Fruit fly (Drosophila melanogaster) whole organism, embryonic: ENCODE results near the gene mbc.

Experiments
- Abd-B ChIP-seq: fragments of 200-800 bp; sonication (Bioruptor generic); optimal IDR thresholded peaks from 2 replicates; lab custom pipeline; 2018; ENCODE audit warnings: missing biosample characterization, mild to moderate bottlenecking, missing genetic modification characterization, moderate library complexity
- Ada2b ChIP-seq: fragments of 200-800 bp; sonication (Bioruptor generic); IDR thresholded peaks from 2 replicates; pipeline ENCODE4 v1.3.6; 2022; ENCODE audit warnings: missing biosample characterization, missing genetic modification characterization
- Blimp-1 ChIP-seq: fragments of 200-800 bp; sonication (Bioruptor generic); optimal IDR thresholded peaks from 3 replicates; lab custom pipeline; 2018; ENCODE audit warnings: missing biosample characterization, missing genetic modification characterization, mild to moderate bottlenecking, moderate library complexity, missing genetic modification reagents
- CG10209 ChIP-seq: fragments of 200-800 bp; sonication (Bioruptor generic); optimal IDR thresholded peaks from 3 replicates; lab custom pipeline; 2017; ENCODE audit warnings: missing biosample characterization, mild to moderate bottlenecking, missing genetic modification characterization, missing genetic modification reagents
- CG10543 ChIP-seq: fragments of 200-800 bp; sonication (Bioruptor generic); optimal IDR thresholded peaks from 3 replicates; lab custom pipeline; 2017; ENCODE audit warnings: missing biosample characterization, mild to moderate bottlenecking, missing genetic modification characterization, moderate library complexity
- CG12071 ChIP-seq: fragments of 200-800 bp; sonication (Bioruptor generic); optimal IDR thresholded peaks from 3 replicates; lab custom pipeline; 2018; ENCODE audit warnings: missing biosample characterization, mild to moderate bottlenecking, missing genetic modification characterization
- CG12391 ChIP-seq: fragments of 200-800 bp; sonication (Bioruptor generic); optimal IDR thresholded peaks from 3 replicates; lab custom pipeline; 2018; ENCODE audit warnings: missing biosample characterization, mild to moderate bottlenecking, missing genetic modification characterization, moderate library complexity
- CG12769 ChIP-seq: fragments of 200-800 bp; sonication (Bioruptor generic); optimal IDR thresholded peaks from 2 replicates; lab custom pipeline; 2019; ENCODE audit warnings: missing biosample characterization, mild to moderate bottlenecking, missing genetic modification characterization, moderate library complexity
- CG14667 ChIP-seq: fragments of 200-800 bp; sonication (Bioruptor generic); IDR thresholded peaks from 2 replicates; pipeline ENCODE4 v1.3.6; 2022; ENCODE audit warnings: missing biosample characterization, missing genetic modification characterization
- CG15696 ChIP-seq: fragments of 200-800 bp; sonication (Bioruptor generic); optimal IDR thresholded peaks from 2 replicates; lab custom pipeline; 2019; ENCODE audit warnings: missing biosample characterization, mild to moderate bottlenecking, missing genetic modification characterization, moderate library complexity
- CG3407 ChIP-seq: fragments of 200-800 bp; sonication (Bioruptor generic); optimal IDR thresholded peaks from 2 replicates; lab custom pipeline; 2018; ENCODE audit warnings: missing biosample characterization, mild to moderate bottlenecking, missing genetic modification characterization
- CG4328 ChIP-seq: fragments of 200-800 bp; sonication (Bioruptor generic); optimal IDR thresholded peaks from 3 replicates; lab custom pipeline; 2017; ENCODE audit warnings: missing biosample characterization, missing genetic modification reagents, missing genetic modification characterization
- CG4360 ChIP-seq: fragments of 200-800 bp; sonication (Bioruptor generic); IDR thresholded peaks from 2 replicates; pipeline ENCODE4 v1.3.6; 2022; ENCODE audit warnings: missing biosample characterization, missing genetic modification characterization
- CG6683 ChIP-seq: fragments of 200-800 bp; sonication (Bioruptor generic); optimal IDR thresholded peaks from 2 replicates; lab custom pipeline; 2017; ENCODE audit warnings: missing biosample characterization, mild to moderate bottlenecking, missing genetic modification characterization, missing genetic modification reagents
- CG7556 ChIP-seq: fragments of 200-800 bp; sonication (Bioruptor generic); optimal IDR thresholded peaks from 2 replicates; lab custom pipeline; 2017; ENCODE audit warnings: missing biosample characterization, mild to moderate bottlenecking, missing genetic modification characterization
- CHES-1-like ChIP-seq: fragments of 200-800 bp; sonication (Bioruptor generic); optimal IDR thresholded peaks from 2 replicates; lab custom pipeline; 2016; ENCODE audit warnings: missing biosample characterization, missing genetic modification characterization
- E2f1 ChIP-seq: fragments of 200-800 bp; sonication (Bioruptor generic); IDR thresholded peaks from 2 replicates; pipeline ENCODE4 v1.3.6; 2022; ENCODE audit warnings: missing biosample characterization, missing genetic modification characterization
- Elba2 ChIP-seq: fragments of 200-800 bp; sonication (Bioruptor generic); optimal IDR thresholded peaks from 3 replicates; lab custom pipeline; 2016; ENCODE audit warnings: missing biosample characterization, missing genetic modification characterization
- Hand ChIP-seq: fragments of 200-800 bp; sonication (Bioruptor generic); optimal IDR thresholded peaks from 2 replicates; lab custom pipeline; 2017; ENCODE audit warnings: mild to moderate bottlenecking, missing biosample characterization, missing genetic modification reagents, missing genetic modification characterization
- HmgZ ChIP-seq: fragments of 200-800 bp; sonication (Bioruptor generic); optimal IDR thresholded peaks from 2 replicates; lab custom pipeline; 2018; ENCODE audit warnings: missing biosample characterization, mild to moderate bottlenecking, missing genetic modification characterization
- MTF-1 ChIP-seq: fragments of 200-800 bp; sonication (Bioruptor generic); optimal IDR thresholded peaks from 2 replicates; lab custom pipeline; 2018; ENCODE audit warnings: missing biosample characterization, mild to moderate bottlenecking, missing genetic modification characterization, borderline replicate concordance
- Opbp ChIP-seq: fragments of 200-800 bp; sonication (Bioruptor generic); IDR thresholded peaks from 3 replicates; pipeline ENCODE4 v1.3.6; 2022; ENCODE audit warnings: missing biosample characterization, missing genetic modification characterization; ENCODE audit not compliant: partially characterized antibody
- Side ChIP-seq: fragments of 200-800 bp; sonication (Bioruptor generic); optimal IDR thresholded peaks from 2 replicates; lab custom pipeline; 2016; ENCODE audit warnings: missing biosample characterization, missing genetic modification characterization
- ab ChIP-seq: fragments of 200-800 bp; sonication (Bioruptor generic); optimal IDR thresholded peaks from 2 replicates; lab custom pipeline; 2016; ENCODE audit warnings: missing biosample characterization, missing genetic modification characterization
- ase ChIP-seq: fragments of 200-800 bp; sonication (Bioruptor generic); IDR thresholded peaks from 3 replicates; pipeline ENCODE4 v1.3.6; 2022; ENCODE audit warnings: missing biosample characterization, missing genetic modification characterization
- br ChIP-seq: fragments of >200 bp; optimal IDR thresholded peaks from 2 replicates; lab custom pipeline; 2017
- cg ChIP-seq: fragments of 200-800 bp; sonication (Bioruptor generic); optimal IDR thresholded peaks from 3 replicates; lab custom pipeline; 2019; ENCODE audit warnings: missing biosample characterization, mild to moderate bottlenecking, missing genetic modification characterization, moderate library complexity
- crp ChIP-seq, 2 experiments: fragments of 200-800 bp; sonication (Bioruptor generic); optimal IDR thresholded peaks; 2 replicates in 1 of 2; 3 replicates in 1 of 2; lab custom pipeline; 2017; ENCODE audit warnings: missing biosample characterization in 2 of 2, missing genetic modification characterization in 2 of 2, mild to moderate bottlenecking in 1 of 2, moderate library complexity in 1 of 2
- da ChIP-seq: fragments of 200-800 bp; sonication (Bioruptor generic); optimal IDR thresholded peaks from 2 replicates; lab custom pipeline; 2016; ENCODE audit warnings: missing biosample characterization, missing genetic modification characterization
- dm ChIP-seq: fragments of 200-800 bp; sonication (Bioruptor generic); optimal IDR thresholded peaks from 3 replicates; lab custom pipeline; 2016; ENCODE audit warnings: missing biosample characterization, missing genetic modification characterization
- dpn ChIP-seq, 2 experiments: fragments of 200-800 bp; sonication (Bioruptor generic); optimal IDR thresholded peaks; 3 replicates each; lab custom pipeline; 2016; ENCODE audit warnings: missing biosample characterization in 2 of 2, missing genetic modification characterization in 2 of 2
- eve ChIP-seq, 2 experiments: fragments of >200 bp; optimal IDR thresholded peaks; 2 replicates each; lab custom pipeline; 2017; ENCODE audit warnings: missing biosample characterization in 2 of 2, missing genetic modification characterization in 2 of 2
- grn ChIP-seq: fragments of 200-800 bp; sonication (Bioruptor generic); optimal IDR thresholded peaks from 3 replicates; lab custom pipeline; 2017; ENCODE audit warnings: missing biosample characterization, missing genetic modification characterization
- lov ChIP-seq, 2 experiments: fragments of 200-800 bp in 1 of 2; fragments of >200 bp in 1 of 2; sonication (Bioruptor generic) in 1 of 2; IDR thresholded peaks in 1 of 2; optimal IDR thresholded peaks in 1 of 2; 2 replicates in 1 of 2; 3 replicates in 1 of 2; pipeline versions ENCODE4 v1.3.6 to Lab custom; 2017 to 2022; ENCODE audit warnings: missing biosample characterization in 1 of 2, missing genetic modification characterization in 1 of 2
- oc ChIP-seq: fragments of 200-800 bp; sonication (Bioruptor generic); optimal IDR thresholded peaks from 2 replicates; lab custom pipeline; 2018; ENCODE audit warnings: missing biosample characterization, mild to moderate bottlenecking, missing genetic modification characterization, moderate library complexity
- prd ChIP-seq, 3 experiments: fragments of >200 bp in 2 of 3; fragments of 200-800 bp in 1 of 3; sonication (Bioruptor generic) in 1 of 3; optimal IDR thresholded peaks in 2 of 3; IDR thresholded peaks in 1 of 3; 2 replicates in 2 of 3; 3 replicates in 1 of 3; pipeline versions ENCODE4 v1.3.6 to Lab custom; 2017 to 2022; ENCODE audit warnings: missing biosample characterization in 1 of 3, missing genetic modification characterization in 1 of 3
- pum ChIP-seq: fragments of 200-800 bp; sonication (Bioruptor generic); optimal IDR thresholded peaks from 2 replicates; lab custom pipeline; 2016; ENCODE audit warnings: missing biosample characterization, missing genetic modification characterization
- run ChIP-seq: fragments of 200-800 bp; sonication (Bioruptor generic); optimal IDR thresholded peaks from 3 replicates; lab custom pipeline; 2018; ENCODE audit warnings: missing biosample characterization, mild to moderate bottlenecking, missing genetic modification characterization
- sisA ChIP-seq: fragments of 200-800 bp; sonication (Bioruptor generic); IDR thresholded peaks from 2 replicates; pipeline ENCODE4 v1.3.6; 2022; ENCODE audit warnings: missing biosample characterization, missing genetic modification characterization
- sug ChIP-seq: fragments of 200-800 bp; optimal IDR thresholded peaks from 2 replicates; lab custom pipeline; 2019; ENCODE audit warnings: missing biosample characterization, mild to moderate bottlenecking, missing genetic modification characterization, moderate library complexity
- vvl ChIP-seq: fragments of 200-800 bp; sonication (Bioruptor generic); IDR thresholded peaks from 2 replicates; pipeline ENCODE4 v1.3.6; 2022; ENCODE audit warnings: missing biosample characterization, missing genetic modification characterization

The mbc gene

DNA sequence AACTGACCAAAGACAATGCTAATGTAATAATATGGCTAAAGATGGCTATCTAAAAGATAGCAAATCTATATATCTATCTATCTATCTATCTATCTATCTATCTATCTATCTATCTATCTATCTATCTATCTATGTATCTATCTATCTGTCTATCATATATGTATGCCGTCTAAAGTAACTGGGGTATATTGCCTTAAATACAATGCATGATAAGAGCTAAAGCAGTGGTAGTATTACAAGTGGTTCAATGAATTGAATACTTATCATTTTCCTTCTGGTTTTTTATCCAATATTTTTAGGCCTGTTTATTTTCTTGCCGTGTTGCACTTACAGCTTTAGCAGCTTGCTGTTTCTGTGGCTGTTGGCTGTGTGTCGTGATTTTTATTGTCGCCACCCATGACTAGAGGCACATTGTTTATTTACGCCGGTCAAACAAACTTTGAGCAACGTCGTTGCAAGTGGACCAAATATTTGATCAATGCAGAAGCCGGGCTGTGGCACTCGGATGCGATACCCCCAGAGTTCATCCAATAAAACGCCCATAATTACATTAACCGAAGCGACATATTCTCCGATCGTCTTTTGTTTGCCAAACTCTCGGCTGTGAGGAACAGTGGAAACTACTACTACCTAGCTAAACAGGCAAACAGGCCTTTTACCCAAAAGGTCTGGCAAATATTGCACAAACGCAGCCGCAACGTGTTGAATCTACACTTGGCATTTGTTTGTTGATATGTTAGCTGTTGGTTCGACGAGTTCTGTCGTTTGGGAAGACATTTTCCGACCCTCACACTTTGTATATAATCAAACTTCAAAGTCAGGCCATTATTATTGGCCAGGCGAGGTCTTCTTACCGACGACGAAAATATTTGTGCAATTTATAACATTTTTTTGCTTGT is 43.6 kb upstream of the mbc start (continued):
- no peak for TF ChIP-seq CG12071 (GFP tag; lab: Kevin White, UChicago)
- TF ChIP-seq CHES-1-like (GFP tag; lab: Kevin White, UChicago): no peak
- no peak for TF ChIP-seq Hand (GFP tag; lab: Kevin White, UChicago)
- TF ChIP-seq CG4328: no peak
- no peak for TF ChIP-seq Side
- TF ChIP-seq prd (optimal IDR thresholded peaks at IDR 0.05; lab: Kevin White, UChicago): no peak
- 0 out of 3 replicates have a peak, but pooled peaks have one; percentile 14 for TF ChIP-seq prd (GFP tag; IDR thresholded peaks at IDR 0.05; lab: Robert Waterston, UW)
- peak; percentile 18 for TF ChIP-seq CG3407 (GFP tag; lab: Kevin White, UChicago)
- TF ChIP-seq crp (GFP tag; optimal IDR thresholded peaks at IDR 0.05; lab: Kevin White, UChicago): no peak
- TF ChIP-seq sug (tag; lab: Kevin White, UChicago): no peak
- TF ChIP-seq ab: no peak
- no peak for TF ChIP-seq sisA (GFP tag; lab: Robert Waterston, UW)
- TF ChIP-seq Abd-B: no peak
- TF ChIP-seq CG14667: no peak
- TF ChIP-seq Elba2 (GFP tag; lab: Kevin White, UChicago): no peak
- peak; percentile 45 for TF ChIP-seq CG15696 (tag; lab: Kevin White, UChicago)
- TF ChIP-seq MTF-1 (GFP tag; lab: Kevin White, UChicago): peak; percentile 6
- no peak for TF ChIP-seq CG12391 (tag; lab: Kevin White, UChicago)
- no peak for TF ChIP-seq CG4360 (GFP tag; lab: Robert Waterston, UW)
- no peak for TF ChIP-seq cg (GFP tag; lab: Kevin White, UChicago)
- peak; percentile 10 for TF ChIP-seq CG10209
- no peak for TF ChIP-seq CG10543 (GFP tag; lab: Kevin White, UChicago)
- no peak for TF ChIP-seq CG7556 (GFP tag; lab: Kevin White, UChicago)
- TF ChIP-seq Opbp (GFP tag; lab: Robert Waterston, UW): no peak
- TF ChIP-seq dpn (GFP tag; optimal IDR thresholded peaks at IDR 0.05; lab: Kevin White, UChicago): no peak
- no peak for TF ChIP-seq HmgZ (tag; lab: Kevin White, UChicago)
- TF ChIP-seq eve (GFP tag; optimal IDR thresholded peaks at IDR 0.05; lab: Kevin White, UChicago): no peak
- no peak for TF ChIP-seq Ada2b
- TF ChIP-seq CG6683 (GFP tag; lab: Kevin White, UChicago): no peak
- TF ChIP-seq pum (GFP tag; lab: Kevin White, UChicago): no peak

DNA sequence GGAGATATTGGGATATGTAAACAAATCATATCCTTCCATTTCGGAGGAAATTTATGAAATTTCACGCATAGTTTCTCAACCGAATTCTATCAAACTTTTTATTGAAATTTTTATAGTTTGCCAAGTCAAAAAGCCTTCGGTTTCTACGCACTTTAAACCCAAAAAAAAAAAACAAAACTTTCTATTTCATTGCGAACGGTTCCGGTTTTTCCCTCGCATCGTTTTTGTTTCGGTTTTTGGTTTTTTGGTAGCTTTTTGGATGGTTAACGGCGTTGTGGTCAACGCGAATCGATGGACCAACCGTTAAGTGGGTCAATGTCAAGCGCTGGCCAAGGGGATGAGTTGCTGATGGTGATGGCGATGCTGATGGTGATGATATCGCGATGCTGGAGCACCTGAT is 40.6 kb upstream of the mbc start:
- TF ChIP-seq vvl (GFP tag; lab: Robert Waterston, UW): peak; percentile 50; the same call in 1 of the 2 replicates
- peak; percentile 12 for TF ChIP-seq run (tag; lab: Kevin White, UChicago)
- TF ChIP-seq oc (tag; lab: Kevin White, UChicago): peak; percentile 4
- no peak for TF ChIP-seq da (GFP tag; lab: Kevin White, UChicago)
- no peak for TF ChIP-seq dm (GFP tag; lab: Kevin White, UChicago)
- peak; percentile 33 for TF ChIP-seq grn
- TF ChIP-seq E2f1 (GFP tag; lab: Robert Waterston, UW): no peak
- no peak for TF ChIP-seq br
- TF ChIP-seq lov (optimal IDR thresholded peaks at IDR 0.05; lab: Kevin White, UChicago): no peak
- no peak for TF ChIP-seq lov (GFP tag; IDR thresholded peaks at IDR 0.05; lab: Robert Waterston, UW)
- no peak for TF ChIP-seq ase
- peak; percentile 91 for TF ChIP-seq Blimp-1 (GFP tag; lab: Kevin White, UChicago)
- TF ChIP-seq CG12769 (tag; lab: Kevin White, UChicago): peak; percentile 13
- TF ChIP-seq, all 482 proteins: peak for 6
